Worm (Caenorhabditis elegans) whole organism, late embryonic: Measurements from ENCODE around the gene C04G6.13.

Source experiments
- F13H6.1 ChIP-seq: sonication (generic microtip); optimal IDR thresholded peaks from 2 replicates; lab custom pipeline; 2016; ENCODE audit warnings: missing genetic modification characterization, missing compliant biosample characterization
- ceh-18 ChIP-seq: sonication (generic microtip); optimal IDR thresholded peaks from 2 replicates; lab custom pipeline; 2016; ENCODE audit warnings: missing genetic modification characterization, missing compliant biosample characterization
- ceh-30 ChIP-seq: fragments of 150-350 bp; optimal IDR thresholded peaks from 2 replicates; lab custom pipeline; 2014; ENCODE audit warnings: missing biosample characterization, missing genetic modification characterization
- ceh-9 ChIP-seq: sonication (generic microtip); optimal IDR thresholded peaks from 2 replicates; lab custom pipeline; 2016; ENCODE audit warnings: mild to moderate bottlenecking, missing genetic modification characterization, inconsistent platforms, missing compliant biosample characterization
- dmd-4 ChIP-seq: sonication (generic microtip); optimal IDR thresholded peaks from 2 replicates; lab custom pipeline; 2016; ENCODE audit warnings: borderline replicate concordance, missing genetic modification characterization, missing compliant biosample characterization
- elt-2 ChIP-seq: sonication (generic microtip); optimal IDR thresholded peaks from 2 replicates; lab custom pipeline; 2016; ENCODE audit warnings: missing genetic modification reagents, missing genetic modification characterization, missing compliant biosample characterization
- eyg-1 ChIP-seq: sonication (generic microtip); optimal IDR thresholded peaks from 2 replicates; lab custom pipeline; 2016; ENCODE audit warnings: missing genotype, missing genetic modification characterization, missing compliant biosample characterization
- fkh-10 ChIP-seq: fragments of 150-350 bp; optimal IDR thresholded peaks from 2 replicates; lab custom pipeline; 2014; ENCODE audit warnings: missing biosample characterization, missing genetic modification reagents, missing genetic modification characterization
- lin-11 ChIP-seq: fragments of 200-800 bp; sonication (Bioruptor generic); optimal IDR thresholded peaks from 2 replicates; lab custom pipeline; 2018; ENCODE audit warnings: mild to moderate bottlenecking, missing genetic modification characterization, missing compliant biosample characterization
- nhr-11 ChIP-seq: fragments of 150-350 bp; optimal IDR thresholded peaks from 2 replicates; lab custom pipeline; 2014; ENCODE audit warnings: missing biosample characterization, missing genetic modification characterization
- pros-1 ChIP-seq: fragments of 150-350 bp; optimal IDR thresholded peaks from 2 replicates; lab custom pipeline; 2014; ENCODE audit warnings: missing biosample characterization, missing genetic modification reagents, missing genetic modification characterization
- tbx-2 ChIP-seq: sonication (generic microtip); optimal IDR thresholded peaks from 2 replicates; lab custom pipeline; 2016; ENCODE audit warnings: missing genetic modification characterization, missing compliant biosample characterization

- TF ChIP-seq ceh-18 (tag; lab: Kevin White, UChicago) = no peak
- no peak for TF ChIP-seq ceh-30 (tag; lab: Kevin White, UChicago)
- no peak for TF ChIP-seq fkh-10
- no peak for TF ChIP-seq ceh-9 (tag; lab: Kevin White, UChicago)
- TF ChIP-seq dmd-4 = no peak
- TF ChIP-seq eyg-1 (tag; lab: Kevin White, UChicago) = no peak
- TF ChIP-seq lin-11 (tag; lab: Kevin White, UChicago) = no peak
- TF ChIP-seq elt-2 (tag; lab: Kevin White, UChicago) = no peak
- no peak for TF ChIP-seq nhr-11
- TF ChIP-seq F13H6.1 (tag; lab: Kevin White, UChicago) = no peak
- TF ChIP-seq pros-1 = no peak
- TF ChIP-seq tbx-2 = no peak
Measured at ce11 chrII:5058036-5058435, 36.0 kb upstream of the C04G6.13 start, which contains the start of gene C27A2.12.
